Fruit fly (Drosophila melanogaster): Measurements from ENCODE around the gene Jon99Cii.

DNA sequence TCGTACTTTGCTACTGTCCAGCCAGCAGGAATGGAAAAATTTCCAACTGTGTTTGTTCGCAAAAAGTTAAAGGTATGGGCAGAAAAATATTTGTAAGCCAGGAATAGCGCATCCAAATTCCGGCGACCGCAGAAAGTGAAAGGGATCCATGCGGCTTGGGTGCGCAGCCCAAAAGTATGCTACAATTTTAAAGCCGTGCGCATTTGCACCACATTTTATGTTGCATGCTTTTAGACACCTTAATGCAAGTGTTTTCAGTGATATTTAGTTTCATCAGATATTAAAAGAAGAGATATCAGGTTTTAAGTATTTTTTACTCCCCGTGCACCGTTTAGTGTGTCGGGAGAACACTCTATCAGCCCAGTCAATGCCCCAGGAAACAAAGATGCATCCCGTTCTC, 38.7 kb upstream of the Jon99Cii start:
- no peak for TF ChIP-seq psq (optimal IDR thresholded peaks at IDR 0.05)
- TF ChIP-seq EcR (GFP tag; optimal IDR thresholded peaks at IDR 0.05) = no peak
- no peak for TF ChIP-seq usp (GFP tag; optimal IDR thresholded peaks at IDR 0.05)
